Worm (Caenorhabditis elegans) whole organism, mixed stage, embryonic: ENCODE data around the gene Y46E12BL.2.

Source experiments
- M03D4.4 ChIP-seq: sonication (generic microtip); optimal IDR thresholded peaks from 2 replicates; lab custom pipeline; 2017; ENCODE audit warnings: mild to moderate bottlenecking, missing genetic modification characterization, missing compliant biosample characterization
- blmp-1 ChIP-seq: fragments of 150-350 bp; optimal IDR thresholded peaks from 2 replicates; lab custom pipeline; 2014; ENCODE audit warnings: missing biosample characterization, missing genetic modification characterization
- ceh-39 ChIP-seq: fragments of 150-350 bp; optimal IDR thresholded peaks from 2 replicates; lab custom pipeline; 2014; ENCODE audit warnings: missing biosample characterization, missing genetic modification characterization
- ceh-43 ChIP-seq: fragments of 200-800 bp; sonication (Bioruptor generic); optimal IDR thresholded peaks from 2 replicates; lab custom pipeline; 2018; ENCODE audit warnings: mild to moderate bottlenecking, missing genetic modification characterization, moderate library complexity, missing compliant biosample characterization
- ceh-83 ChIP-seq: fragments of 200-800 bp; sonication (Bioruptor generic); optimal IDR thresholded peaks from 2 replicates; lab custom pipeline; 2018; ENCODE audit warnings: mild to moderate bottlenecking, missing genetic modification characterization, missing compliant biosample characterization
- ces-1 ChIP-seq: fragments of 150-350 bp; optimal IDR thresholded peaks from 2 replicates; lab custom pipeline; 2014; ENCODE audit warnings: missing biosample characterization, missing genetic modification reagents, missing genetic modification characterization
- cnd-1 ChIP-seq: fragments of 200-800 bp; sonication (Bioruptor generic); optimal IDR thresholded peaks from 2 replicates; lab custom pipeline; 2018; ENCODE audit warnings: mild to moderate bottlenecking, missing genetic modification characterization, missing compliant biosample characterization
- drap-1 ChIP-seq: fragments of 200-800 bp; sonication (Bioruptor generic); optimal IDR thresholded peaks from 3 replicates; lab custom pipeline; 2018; ENCODE audit warnings: mild to moderate bottlenecking, missing genetic modification characterization, missing compliant biosample characterization
- elt-1 ChIP-seq: sonication (generic microtip); optimal IDR thresholded peaks from 2 replicates; lab custom pipeline; 2017; ENCODE audit warnings: missing genetic modification characterization, mild to moderate bottlenecking, missing compliant biosample characterization, antibody characterized with exemption, moderate library complexity, borderline replicate concordance; ENCODE audit not compliant: insufficient read depth
- elt-3 ChIP-seq: fragments of 150-350 bp; optimal IDR thresholded peaks from 2 replicates; lab custom pipeline; 2014; ENCODE audit warnings: missing biosample characterization, missing genetic modification characterization
- flh-1 ChIP-seq: fragments of 200-800 bp; sonication (Bioruptor generic); optimal IDR thresholded peaks from 2 replicates; lab custom pipeline; 2018; ENCODE audit warnings: mild to moderate bottlenecking, missing genetic modification characterization, moderate library complexity, missing compliant biosample characterization
- ham-2 ChIP-seq: fragments of 200-800 bp; sonication (Bioruptor generic); optimal IDR thresholded peaks from 2 replicates; lab custom pipeline; 2018; ENCODE audit warnings: mild to moderate bottlenecking, missing genetic modification characterization, missing compliant biosample characterization
- lin-13 ChIP-seq: fragments of 150-350 bp; optimal IDR thresholded peaks from 2 replicates; lab custom pipeline; 2014; ENCODE audit warnings: missing biosample characterization, missing genetic modification characterization
- lsy-2 ChIP-seq: fragments of 150-350 bp; optimal IDR thresholded peaks from 2 replicates; lab custom pipeline; 2014; ENCODE audit warnings: missing biosample characterization, missing genetic modification characterization
- mab-5 ChIP-seq: fragments of 150-350 bp; optimal IDR thresholded peaks from 2 replicates; lab custom pipeline; 2014; ENCODE audit warnings: missing biosample characterization, missing genetic modification characterization
- mep-1 ChIP-seq: fragments of 150-350 bp; optimal IDR thresholded peaks from 2 replicates; lab custom pipeline; 2017; ENCODE audit warnings: missing biosample characterization, missing genetic modification reagents, missing genetic modification characterization, inconsistent platforms
- mls-2 ChIP-seq: sonication (generic microtip); optimal IDR thresholded peaks from 2 replicates; lab custom pipeline; 2016; ENCODE audit warnings: mild to moderate bottlenecking, missing genetic modification characterization, moderate library complexity, missing compliant biosample characterization
- nhr-12 ChIP-seq: fragments of 150-350 bp; optimal IDR thresholded peaks from 2 replicates; lab custom pipeline; 2014; ENCODE audit warnings: missing biosample characterization, missing genetic modification characterization
- nhr-237 ChIP-seq: fragments of 150-350 bp; optimal IDR thresholded peaks from 2 replicates; lab custom pipeline; 2014; ENCODE audit warnings: missing biosample characterization, missing genetic modification characterization
- nhr-28 ChIP-seq: fragments of 150-350 bp; optimal IDR thresholded peaks from 2 replicates; lab custom pipeline; 2014; ENCODE audit warnings: missing biosample characterization, missing genetic modification characterization
- nhr-76 ChIP-seq: sonication (generic microtip); optimal IDR thresholded peaks from 2 replicates; lab custom pipeline; 2017; ENCODE audit warnings: missing biosample characterization, missing genetic modification characterization
- pha-4 ChIP-seq: fragments of 150-350 bp; optimal IDR thresholded peaks from 2 replicates; lab custom pipeline; 2018; ENCODE audit warnings: missing biosample characterization, missing genetic modification reagents, missing genetic modification characterization
- sem-2 ChIP-seq: fragments of 200-800 bp; sonication (Bioruptor generic); optimal IDR thresholded peaks from 2 replicates; lab custom pipeline; 2018; ENCODE audit warnings: mild to moderate bottlenecking, missing genetic modification characterization, missing compliant biosample characterization
- sptf-1 ChIP-seq: sonication (generic microtip); optimal IDR thresholded peaks from 2 replicates; lab custom pipeline; 2017; ENCODE audit warnings: mild to moderate bottlenecking, missing genetic modification characterization, moderate library complexity, missing compliant biosample characterization
- tbx-8 ChIP-seq: fragments of 200-800 bp; sonication (Bioruptor generic); optimal IDR thresholded peaks from 2 replicates; lab custom pipeline; 2018; ENCODE audit warnings: mild to moderate bottlenecking, missing genetic modification characterization, moderate library complexity, missing compliant biosample characterization
- unc-120 ChIP-seq: sonication (generic microtip); optimal IDR thresholded peaks from 2 replicates; lab custom pipeline; 2017; ENCODE audit warnings: missing genetic modification characterization, missing compliant biosample characterization; ENCODE audit not compliant: poor library complexity, severe bottlenecking
- unc-39 ChIP-seq: fragments of 150-350 bp; optimal IDR thresholded peaks from 2 replicates; lab custom pipeline; 2014; ENCODE audit warnings: missing biosample characterization, missing genetic modification characterization
- unc-62 ChIP-seq: fragments of 150-350 bp; optimal IDR thresholded peaks from 2 replicates; lab custom pipeline; 2014; ENCODE audit warnings: missing biosample characterization, missing genetic modification reagents, missing genetic modification characterization
- ztf-11 ChIP-seq: fragments of 150-350 bp; optimal IDR thresholded peaks from 2 replicates; lab custom pipeline; 2014; ENCODE audit warnings: missing biosample characterization, missing genetic modification characterization

Gene Y46E12BL.2

ce11 chrII:15255801-15256200, 23.1 kb downstream of the Y46E12BL.2 start:
- TF ChIP-seq ceh-43 (GFP tag; lab: Kevin White, UChicago) (no peak), mls-2 (tag; lab: Kevin White, UChicago) (no peak), mep-1 (peak; percentile 5), unc-39 (no peak), drap-1 (GFP tag; lab: Kevin White, UChicago) (no peak), elt-1 (tag; lab: Kevin White, UChicago) (peak; percentile 17), nhr-237 (tag; lab: Kevin White, UChicago) (no peak), ces-1 (GFP tag; lab: Kevin White, UChicago) (peak; percentile 71), lin-13 (tag; lab: Kevin White, UChicago) (no peak), ham-2 (GFP tag; lab: Kevin White, UChicago) (peak; percentile 31)

ce11 chrII:15256932-15257331, 24.2 kb downstream of the Y46E12BL.2 start:
- TF ChIP-seq mab-5 (tag; lab: Kevin White, UChicago) (no peak), mls-2 (tag; lab: Kevin White, UChicago) (no peak), mep-1 (no peak), flh-1 (GFP tag; lab: Kevin White, UChicago) (no peak), ztf-11 (no peak), tbx-8 (GFP tag; lab: Kevin White, UChicago) (no peak)

- TF ChIP-seq ceh-39 (no peak), drap-1 (GFP tag; lab: Kevin White, UChicago) (no peak), nhr-76 (no peak), unc-120 (tag; lab: Kevin White, UChicago) (peak; percentile 69)
These were observed 25.9 kb downstream of the Y46E12BL.2 start for ce11 chrII:15258668-15259067.

- TF ChIP-seq unc-39 (no peak), ces-1 (GFP tag; lab: Kevin White, UChicago) (no peak), nhr-76 (no peak), flh-1 (GFP tag; lab: Kevin White, UChicago) (no peak), tbx-8 (GFP tag; lab: Kevin White, UChicago) (no peak)
These were observed 27.8 kb downstream of the Y46E12BL.2 start for ce11 chrII:15260551-15260950.

DNA sequence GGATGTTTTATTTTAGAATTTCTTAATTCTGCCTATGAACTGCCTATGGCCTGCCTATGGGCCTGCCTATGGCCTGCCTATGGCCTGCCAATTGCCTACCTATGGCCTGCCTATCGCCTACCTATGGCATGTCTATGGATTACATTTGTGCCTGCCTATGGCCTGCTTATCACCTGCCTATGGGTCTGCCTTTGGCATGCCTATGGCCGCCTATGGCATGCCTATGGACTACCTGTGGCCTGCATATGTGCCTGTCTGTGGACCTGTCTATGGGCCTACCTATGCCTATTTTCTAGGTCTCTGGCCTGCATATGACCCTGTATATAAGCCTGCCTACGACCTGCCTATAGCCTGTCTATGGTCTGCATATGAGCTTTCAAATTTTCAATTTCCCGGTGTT, 28.3 kb downstream of the Y46E12BL.2 start:
- TF ChIP-seq ceh-39 (no peak), nhr-237 (tag; lab: Kevin White, UChicago) (no peak), elt-3 (tag; lab: Kevin White, UChicago) (no peak), sem-2 (GFP tag; lab: Kevin White, UChicago) (no peak), cnd-1 (tag; lab: Kevin White, UChicago) (peak; percentile 6), M03D4.4 (tag; lab: Kevin White, UChicago) (no peak), ztf-11 (no peak), ces-1 (GFP tag; lab: Kevin White, UChicago) (no peak), sptf-1 (tag; lab: Kevin White, UChicago) (peak; percentile 24), ceh-83 (GFP tag; lab: Kevin White, UChicago) (no peak)

DNA sequence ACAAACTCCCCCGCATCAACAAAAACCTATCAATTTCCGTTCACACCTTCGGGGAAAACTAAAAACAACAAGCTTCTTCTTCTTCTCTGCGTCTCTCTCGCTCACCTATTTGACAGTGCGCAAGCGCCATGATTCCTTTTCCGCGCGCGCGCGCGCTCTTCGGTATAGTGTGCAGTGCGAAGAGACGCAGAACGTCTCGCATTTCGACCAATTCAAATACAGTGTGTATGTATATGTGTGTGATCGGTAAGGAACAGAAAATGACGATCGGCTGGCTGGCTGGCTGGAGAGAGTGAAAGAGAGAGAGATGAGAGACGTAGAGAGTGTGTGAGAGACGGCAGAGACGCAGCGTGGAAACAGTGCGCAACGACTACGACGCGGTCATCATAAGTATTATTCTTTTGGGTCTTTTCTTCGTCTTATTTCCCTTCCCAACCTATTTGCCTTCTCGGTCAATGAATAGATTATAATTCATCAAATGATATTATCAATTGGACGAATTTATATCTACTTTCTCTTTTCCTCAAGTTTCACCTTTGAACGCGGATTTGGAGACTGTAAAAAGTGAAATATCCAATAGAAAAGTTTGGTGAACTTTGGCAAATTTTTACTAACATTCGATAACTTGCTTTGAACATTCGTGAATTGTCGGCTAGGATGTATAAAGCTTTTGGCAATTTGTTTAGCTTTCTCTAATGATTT, 30.5 kb downstream of the Y46E12BL.2 start:
- TF ChIP-seq unc-62 (GFP tag; lab: Kevin White, UChicago) (peak; percentile 17), cnd-1 (tag; lab: Kevin White, UChicago) (peak; percentile 36), ztf-11 (no peak), ham-2 (GFP tag; lab: Kevin White, UChicago) (peak; percentile 98), pha-4 (tag; lab: Kevin White, UChicago) (peak; percentile 87), blmp-1 (peak; percentile 63), nhr-12 (no peak), nhr-237 (tag; lab: Kevin White, UChicago) (peak; percentile 66), mep-1 (peak; percentile 53), nhr-28 (tag; lab: Kevin White, UChicago) (no peak), tbx-8 (GFP tag; lab: Kevin White, UChicago) (peak; percentile 61), ceh-39 (no peak), sptf-1 (tag; lab: Kevin White, UChicago) (peak; percentile 59), lsy-2 (tag; lab: Kevin White, UChicago) (peak; percentile 32), nhr-76 (no peak), lin-13 (tag; lab: Kevin White, UChicago) (peak; percentile 8), sem-2 (GFP tag; lab: Kevin White, UChicago) (peak; percentile 33), mls-2 (tag; lab: Kevin White, UChicago) (peak; percentile 73), unc-120 (tag; lab: Kevin White, UChicago) (peak; percentile 55), M03D4.4 (tag; lab: Kevin White, UChicago) (peak; percentile 38)
